Worm (Caenorhabditis elegans): ENCODE data around the gene gldc-1.

Gene gldc-1

ce11 chrII:6047639-6048159, 2.5 kb upstream of the gldc-1 start, which contains the start of the genes R12C12.6 and ran-5:
R12C12.6 (minus strand) TSS chrII:6047867.
ran-5 (plus strand) TSS chrII:6048109.
- no peak for TF ChIP-seq nhr-76 (tag; optimal IDR thresholded peaks at IDR 0.05)
- peak; percentile 74 for TF ChIP-seq mep-1 (tag; optimal IDR thresholded peaks at IDR 0.05)
- TF ChIP-seq ces-1 (GFP tag; optimal IDR thresholded peaks at IDR 0.05): peak; percentile 41
- peak; percentile 67 for TF ChIP-seq lsy-2 (tag; optimal IDR thresholded peaks at IDR 0.05)
- peak; percentile 46 for TF ChIP-seq nhr-237 (tag; optimal IDR thresholded peaks at IDR 0.05)
- TF ChIP-seq mls-2 (tag; optimal IDR thresholded peaks at IDR 0.05): peak; percentile 47
- TF ChIP-seq pha-4 (tag; optimal IDR thresholded peaks at IDR 0.05): peak; percentile 38
- peak; percentile 62 for TF ChIP-seq sptf-1 (tag; optimal IDR thresholded peaks at IDR 0.05)
- peak; percentile 67 for TF ChIP-seq M03D4.4 (tag; optimal IDR thresholded peaks at IDR 0.05)
- no peak for TF ChIP-seq unc-62 (GFP tag; optimal IDR thresholded peaks at IDR 0.05)
- TF ChIP-seq ceh-43 (GFP tag; optimal IDR thresholded peaks at IDR 0.05): peak; percentile 22
- peak; percentile 78 for TF ChIP-seq lin-13 (tag; optimal IDR thresholded peaks at IDR 0.05)
- TF ChIP-seq cnd-1 (tag; optimal IDR thresholded peaks at IDR 0.05): peak; percentile 3
- no peak for TF ChIP-seq blmp-1 (tag; optimal IDR thresholded peaks at IDR 0.05)
- TF ChIP-seq ceh-83 (GFP tag; optimal IDR thresholded peaks at IDR 0.05): no peak
- no peak for TF ChIP-seq unc-120 (tag; optimal IDR thresholded peaks at IDR 0.05; ENCODE audit: poor library complexity, severe bottlenecking)
- no peak for TF ChIP-seq flh-1 (GFP tag; optimal IDR thresholded peaks at IDR 0.05)

ce11 chrII:6049546-6049945, 674 bp upstream of the gldc-1 start:
- TF ChIP-seq pha-4 (tag; optimal IDR thresholded peaks at IDR 0.05): no peak
- no peak for TF ChIP-seq nhr-237 (tag; optimal IDR thresholded peaks at IDR 0.05)
- TF ChIP-seq ztf-11 (tag; optimal IDR thresholded peaks at IDR 0.05): no peak
- TF ChIP-seq nhr-12 (tag; optimal IDR thresholded peaks at IDR 0.05): no peak
- no peak for TF ChIP-seq ham-2 (GFP tag; optimal IDR thresholded peaks at IDR 0.05)

ce11 chrII:6055927-6056326, 5.7 kb downstream of the gldc-1 start, which contains the start of gene R12C12.7:
R12C12.7 (minus strand) TSS chrII:6055985.
- TF ChIP-seq lin-13 (tag; optimal IDR thresholded peaks at IDR 0.05) (no peak), lin-32 (GFP tag; optimal IDR thresholded peaks at IDR 0.05) (no peak), nhr-28 (tag; optimal IDR thresholded peaks at IDR 0.05) (no peak), unc-120 (tag; optimal IDR thresholded peaks at IDR 0.05; ENCODE audit: poor library complexity, severe bottlenecking) (no peak), pha-4 (tag; optimal IDR thresholded peaks at IDR 0.05) (no peak), mab-5 (tag; optimal IDR thresholded peaks at IDR 0.05) (no peak), ceh-43 (GFP tag; optimal IDR thresholded peaks at IDR 0.05) (no peak), ztf-11 (tag; optimal IDR thresholded peaks at IDR 0.05) (no peak), ceh-83 (GFP tag; optimal IDR thresholded peaks at IDR 0.05) (no peak), bed-3 (GFP tag; optimal IDR thresholded peaks at IDR 0.05) (no peak), tbx-8 (GFP tag; optimal IDR thresholded peaks at IDR 0.05) (no peak), nhr-237 (tag; optimal IDR thresholded peaks at IDR 0.05) (no peak), ces-1 (GFP tag; optimal IDR thresholded peaks at IDR 0.05) (no peak), sem-2 (GFP tag; optimal IDR thresholded peaks at IDR 0.05) (no peak), cnd-1 (tag; optimal IDR thresholded peaks at IDR 0.05) (no peak), elt-1 (tag; optimal IDR thresholded peaks at IDR 0.05; ENCODE audit: borderline replicate concordance, insufficient read depth) (no peak), drap-1 (GFP tag; optimal IDR thresholded peaks at IDR 0.05) (no peak), blmp-1 (tag; optimal IDR thresholded peaks at IDR 0.05) (no peak), snpc-4 (tag; optimal IDR thresholded peaks at IDR 0.05) (no peak)

- TF ChIP-seq lin-13 (tag; optimal IDR thresholded peaks at IDR 0.05) (peak; percentile 37), tbx-8 (GFP tag; optimal IDR thresholded peaks at IDR 0.05) (no peak), ceh-83 (GFP tag; optimal IDR thresholded peaks at IDR 0.05) (no peak), nhr-28 (tag; optimal IDR thresholded peaks at IDR 0.05) (no peak), nhr-2 (tag; optimal IDR thresholded peaks at IDR 0.05) (no peak), lsy-2 (tag; optimal IDR thresholded peaks at IDR 0.05) (no peak), zip-8 (tag; optimal IDR thresholded peaks at IDR 0.05) (no peak), mab-5 (tag; optimal IDR thresholded peaks at IDR 0.05) (peak; percentile 10), hlh-1 (tag; optimal IDR thresholded peaks at IDR 0.05) (no peak), sptf-1 (tag; optimal IDR thresholded peaks at IDR 0.05) (no peak), elt-3 (tag; optimal IDR thresholded peaks at IDR 0.05) (no peak), unc-120 (tag; optimal IDR thresholded peaks at IDR 0.05; ENCODE audit: poor library complexity, severe bottlenecking) (no peak), mls-2 (tag; optimal IDR thresholded peaks at IDR 0.05) (no peak), mep-1 (tag; optimal IDR thresholded peaks at IDR 0.05) (no peak), cnd-1 (tag; optimal IDR thresholded peaks at IDR 0.05) (peak; percentile 2), bed-3 (GFP tag; optimal IDR thresholded peaks at IDR 0.05) (no peak), flh-1 (GFP tag; optimal IDR thresholded peaks at IDR 0.05) (no peak), nhr-237 (tag; optimal IDR thresholded peaks at IDR 0.05) (no peak), snpc-4 (tag; optimal IDR thresholded peaks at IDR 0.05) (no peak), drap-1 (GFP tag; optimal IDR thresholded peaks at IDR 0.05) (no peak), ham-2 (GFP tag; optimal IDR thresholded peaks at IDR 0.05) (no peak), unc-39 (tag; optimal IDR thresholded peaks at IDR 0.05) (no peak), pha-4 (tag; optimal IDR thresholded peaks at IDR 0.05) (peak; percentile 25)
Measured at ce11 chrII:6061495-6061894, 11.3 kb downstream of the gldc-1 start.
